Fruit fly (Drosophila melanogaster) whole organism, embryonic: ENCODE results near the gene CG1785.
A peak's percentile ranks its signal among the peaks of the same experiment; 100 is the strongest.

Experiments
- B-H1 ChIP-seq: fragments of 200-800 bp; sonication (Bioruptor generic); IDR thresholded peaks from 3 replicates; pipeline ENCODE4 v1.3.6; 2022; ENCODE audit warnings: missing biosample characterization, missing genetic modification characterization
- CG12104 ChIP-seq: fragments of 200-800 bp; sonication (Bioruptor generic); optimal IDR thresholded peaks from 3 replicates; lab custom pipeline; 2016; ENCODE audit warnings: missing biosample characterization, missing genetic modification characterization
- CG15269 ChIP-seq: fragments of 200-800 bp; sonication (Bioruptor generic); optimal IDR thresholded peaks from 2 replicates; lab custom pipeline; 2018; ENCODE audit warnings: missing biosample characterization, mild to moderate bottlenecking, missing genetic modification characterization, moderate library complexity
- CG16815 ChIP-seq: fragments of 200-800 bp; sonication (Bioruptor generic); optimal IDR thresholded peaks from 3 replicates; lab custom pipeline; 2017; ENCODE audit warnings: missing biosample characterization, mild to moderate bottlenecking, missing genetic modification characterization
- CG17568 ChIP-seq: fragments of 200-800 bp; sonication (Bioruptor generic); optimal IDR thresholded peaks from 2 replicates; lab custom pipeline; 2018; ENCODE audit warnings: missing biosample characterization, mild to moderate bottlenecking, missing genetic modification characterization, moderate library complexity
- CG2712 ChIP-seq: fragments of 200-800 bp; optimal IDR thresholded peaks from 3 replicates; lab custom pipeline; 2019; ENCODE audit warnings: missing biosample characterization, mild to moderate bottlenecking, missing genetic modification characterization, moderate library complexity
- CG2889 ChIP-seq: fragments of 200-800 bp; sonication (Bioruptor generic); IDR thresholded peaks from 3 replicates; pipeline ENCODE4 v1.3.6; 2022; ENCODE audit warnings: missing biosample characterization, missing genetic modification characterization
- CG32772 ChIP-seq: fragments of 200-800 bp; sonication (Bioruptor generic); IDR thresholded peaks from 2 replicates; pipeline ENCODE4 v1.3.6; 2022; ENCODE audit warnings: missing biosample characterization, missing genetic modification characterization
- CG3847 ChIP-seq: fragments of 200-800 bp; sonication (Bioruptor generic); IDR thresholded peaks from 2 replicates; pipeline ENCODE4 v1.3.6; 2022; ENCODE audit warnings: missing biosample characterization, missing genetic modification characterization
- CG6689 ChIP-seq: fragments of 200-800 bp; sonication (Bioruptor generic); IDR thresholded peaks from 2 replicates; pipeline ENCODE4 v1.3.6; 2022; ENCODE audit warnings: missing biosample characterization, missing genetic modification characterization
- CG7372 ChIP-seq: fragments of 200-800 bp; sonication (Bioruptor generic); IDR thresholded peaks from 2 replicates; pipeline ENCODE4 v1.3.6; 2022; ENCODE audit warnings: missing biosample characterization, missing genetic modification characterization
- CG8281 ChIP-seq: fragments of 200-800 bp; sonication (Bioruptor generic); optimal IDR thresholded peaks from 2 replicates; lab custom pipeline; 2018; ENCODE audit warnings: missing biosample characterization, mild to moderate bottlenecking, missing genetic modification characterization, moderate library complexity
- CG8359 ChIP-seq: fragments of 200-800 bp; sonication (Bioruptor generic); optimal IDR thresholded peaks from 2 replicates; lab custom pipeline; 2017; ENCODE audit warnings: missing biosample characterization, mild to moderate bottlenecking, missing genetic modification characterization, borderline replicate concordance
- CG8388 ChIP-seq: fragments of 200-800 bp; sonication (Bioruptor generic); optimal IDR thresholded peaks from 2 replicates; lab custom pipeline; 2019; ENCODE audit warnings: missing biosample characterization, mild to moderate bottlenecking, missing genetic modification characterization, moderate library complexity
- CG8478 ChIP-seq: fragments of >200 bp; optimal IDR thresholded peaks from 2 replicates; lab custom pipeline; 2018
- CG8765 ChIP-seq: fragments of 200-800 bp; sonication (Bioruptor generic); IDR thresholded peaks from 2 replicates; pipeline ENCODE4 v1.3.6; 2022; ENCODE audit warnings: missing biosample characterization, missing genetic modification characterization
- D19B ChIP-seq: fragments of 200-800 bp; sonication (Bioruptor generic); optimal IDR thresholded peaks from 2 replicates; lab custom pipeline; 2017; ENCODE audit warnings: missing biosample characterization, mild to moderate bottlenecking, missing genetic modification characterization
- H15 ChIP-seq: fragments of 200-800 bp; sonication (Bioruptor generic); IDR thresholded peaks from 3 replicates; pipeline ENCODE4 v1.3.6; 2022; ENCODE audit warnings: missing biosample characterization, missing genetic modification characterization
- HLH4C ChIP-seq: fragments of 200-800 bp; sonication (Bioruptor generic); IDR thresholded peaks from 3 replicates; pipeline ENCODE4 v1.3.6; 2022; ENCODE audit warnings: missing biosample characterization, missing genetic modification characterization; ENCODE audit not compliant: partially characterized antibody
- Hand ChIP-seq: fragments of 200-800 bp; sonication (Bioruptor generic); optimal IDR thresholded peaks from 2 replicates; lab custom pipeline; 2017; ENCODE audit warnings: mild to moderate bottlenecking, missing biosample characterization, missing genetic modification reagents, missing genetic modification characterization
- Hey ChIP-seq: fragments of 200-800 bp; sonication (Bioruptor generic); optimal IDR thresholded peaks from 3 replicates; lab custom pipeline; 2018; ENCODE audit warnings: missing biosample characterization, mild to moderate bottlenecking, missing genetic modification characterization
- Hr3 ChIP-seq: fragments of 200-800 bp; sonication (Bioruptor generic); optimal IDR thresholded peaks from 3 replicates; lab custom pipeline; 2016; ENCODE audit warnings: missing biosample characterization, missing genetic modification characterization
- Hr78 ChIP-seq, 2 experiments: fragments of 200-800 bp in 1 of 2; fragments of >200 bp in 1 of 2; sonication (Bioruptor generic) in 1 of 2; optimal IDR thresholded peaks; 2 replicates each; lab custom pipeline; 2017 to 2019; ENCODE audit warnings: missing biosample characterization in 2 of 2, missing genetic modification characterization in 2 of 2, mild to moderate bottlenecking in 1 of 2, moderate library complexity in 1 of 2
- Meics ChIP-seq: fragments of 200-800 bp; sonication (Bioruptor generic); optimal IDR thresholded peaks from 2 replicates; lab custom pipeline; 2017; ENCODE audit warnings: missing biosample characterization, mild to moderate bottlenecking, missing genetic modification characterization
- Poxn ChIP-seq: fragments of 200-800 bp; sonication (Bioruptor generic); IDR thresholded peaks from 2 replicates; pipeline ENCODE4 v1.3.6; 2022; ENCODE audit warnings: missing biosample characterization, missing genetic modification characterization
- Vsx1 ChIP-seq: fragments of 200-800 bp; sonication (Bioruptor generic); optimal IDR thresholded peaks from 2 replicates; lab custom pipeline; 2017; ENCODE audit warnings: missing biosample characterization, mild to moderate bottlenecking, missing genetic modification characterization, missing genetic modification reagents
- ac ChIP-seq: fragments of 200-800 bp; sonication (Bioruptor generic); optimal IDR thresholded peaks from 3 replicates; lab custom pipeline; 2017; ENCODE audit warnings: missing biosample characterization, mild to moderate bottlenecking, missing genetic modification characterization
- az2 ChIP-seq: fragments of 200-800 bp; sonication (Bioruptor generic); optimal IDR thresholded peaks from 3 replicates; lab custom pipeline; 2016; ENCODE audit warnings: missing biosample characterization, missing genetic modification characterization
- bab2 ChIP-seq: fragments of 200-800 bp; sonication (Bioruptor generic); optimal IDR thresholded peaks from 2 replicates; lab custom pipeline; 2016; ENCODE audit warnings: missing biosample characterization, missing genetic modification characterization
- bowl ChIP-seq: fragments of 200-800 bp; sonication (Bioruptor generic); IDR thresholded peaks from 2 replicates; pipeline ENCODE4 v1.3.6; 2022; ENCODE audit warnings: missing biosample characterization, missing genetic modification characterization
- bsh ChIP-seq, 2 experiments: fragments of 200-800 bp; sonication (Bioruptor generic); optimal IDR thresholded peaks; 2 replicates each; lab custom pipeline; 2017 to 2018; ENCODE audit warnings: mild to moderate bottlenecking in 2 of 2, missing biosample characterization in 2 of 2, missing genetic modification characterization in 2 of 2, moderate library complexity in 1 of 2
- cg ChIP-seq: fragments of 200-800 bp; sonication (Bioruptor generic); optimal IDR thresholded peaks from 3 replicates; lab custom pipeline; 2019; ENCODE audit warnings: missing biosample characterization, mild to moderate bottlenecking, missing genetic modification characterization, moderate library complexity
- corto ChIP-seq: fragments of 200-800 bp; sonication (Bioruptor generic); optimal IDR thresholded peaks from 2 replicates; lab custom pipeline; 2016; ENCODE audit warnings: missing biosample characterization, mild to moderate bottlenecking, missing genetic modification characterization, moderate library complexity
- crc ChIP-seq: fragments of 200-800 bp; sonication (Bioruptor generic); optimal IDR thresholded peaks from 2 replicates; lab custom pipeline; 2016; ENCODE audit warnings: missing biosample characterization, missing genetic modification characterization
- crol ChIP-seq: fragments of 200-800 bp; sonication (Bioruptor generic); IDR thresholded peaks from 2 replicates; pipeline ENCODE4 v1.3.6; 2022; ENCODE audit warnings: missing biosample characterization, missing genetic modification characterization
- dati ChIP-seq: fragments of 200-800 bp; sonication (Bioruptor generic); IDR thresholded peaks from 2 replicates; pipeline ENCODE4 v1.3.6; 2022; ENCODE audit warnings: missing biosample characterization, missing genetic modification characterization
- dimm ChIP-seq: fragments of 200-800 bp; sonication (Bioruptor generic); IDR thresholded peaks from 2 replicates; pipeline ENCODE4 v1.3.6; 2022; ENCODE audit warnings: missing biosample characterization, missing genetic modification characterization
- dm ChIP-seq: fragments of 200-800 bp; sonication (Bioruptor generic); optimal IDR thresholded peaks from 3 replicates; lab custom pipeline; 2016; ENCODE audit warnings: missing biosample characterization, missing genetic modification characterization
- ewg ChIP-seq: fragments of 200-800 bp; sonication (Bioruptor generic); optimal IDR thresholded peaks from 3 replicates; lab custom pipeline; 2017; ENCODE audit warnings: mild to moderate bottlenecking, missing biosample characterization, missing genetic modification reagents, missing genetic modification characterization
- gt ChIP-seq: fragments of 200-800 bp; sonication (Bioruptor generic); IDR thresholded peaks from 2 replicates; pipeline ENCODE4 v1.3.6; 2022; ENCODE audit warnings: missing biosample characterization, missing genetic modification characterization
- hb ChIP-seq: fragments of 200-800 bp; sonication (Bioruptor generic); IDR thresholded peaks from 3 replicates; pipeline ENCODE4 v1.3.6; 2022; ENCODE audit warnings: missing biosample characterization, missing genetic modification characterization; ENCODE audit not compliant: partially characterized antibody
- insv ChIP-seq, 2 experiments: fragments of 200-800 bp; sonication (Bioruptor generic); optimal IDR thresholded peaks; 3 replicates each; lab custom pipeline; 2016 to 2018; ENCODE audit warnings: missing biosample characterization in 2 of 2, missing genetic modification characterization in 2 of 2
- lbe ChIP-seq: fragments of 200-800 bp; sonication (Bioruptor generic); optimal IDR thresholded peaks from 2 replicates; lab custom pipeline; 2016; ENCODE audit warnings: missing biosample characterization, mild to moderate bottlenecking, missing genetic modification characterization
- maf-S ChIP-seq: fragments of 200-800 bp; sonication (Bioruptor generic); optimal IDR thresholded peaks from 2 replicates; lab custom pipeline; 2016; ENCODE audit warnings: missing biosample characterization, missing genetic modification characterization
- p53 ChIP-seq: fragments of 200-800 bp; sonication (Bioruptor generic); optimal IDR thresholded peaks from 2 replicates; lab custom pipeline; 2016; ENCODE audit warnings: missing biosample characterization, missing genetic modification characterization
- rib ChIP-seq: fragments of 200-800 bp; sonication (Bioruptor generic); IDR thresholded peaks from 2 replicates; pipeline ENCODE4 v1.3.6; 2022; ENCODE audit warnings: missing biosample characterization, missing genetic modification characterization
- sim ChIP-seq: fragments of 200-800 bp; sonication (Bioruptor generic); IDR thresholded peaks from 2 replicates; pipeline ENCODE4 v1.3.6; 2022; ENCODE audit warnings: missing biosample characterization, missing genetic modification characterization
- slbo ChIP-seq: fragments of 200-800 bp; sonication (Bioruptor generic); IDR thresholded peaks from 2 replicates; pipeline ENCODE4 v1.3.6; 2022; ENCODE audit warnings: missing biosample characterization, missing genetic modification characterization
- so ChIP-seq: fragments of 200-800 bp; sonication (Bioruptor generic); IDR thresholded peaks from 3 replicates; pipeline ENCODE4 v1.3.6; 2022; ENCODE audit warnings: missing biosample characterization, missing genetic modification characterization
- unpg ChIP-seq: fragments of 200-800 bp; sonication (Bioruptor generic); optimal IDR thresholded peaks from 3 replicates; lab custom pipeline; 2018; ENCODE audit warnings: missing biosample characterization, mild to moderate bottlenecking, missing genetic modification characterization, moderate library complexity
- wdn ChIP-seq: fragments of 200-800 bp; sonication (Bioruptor generic); IDR thresholded peaks from 2 replicates; pipeline ENCODE4 v1.3.6; 2022; ENCODE audit warnings: missing biosample characterization, missing genetic modification characterization

The CG1785 gene

DNA sequence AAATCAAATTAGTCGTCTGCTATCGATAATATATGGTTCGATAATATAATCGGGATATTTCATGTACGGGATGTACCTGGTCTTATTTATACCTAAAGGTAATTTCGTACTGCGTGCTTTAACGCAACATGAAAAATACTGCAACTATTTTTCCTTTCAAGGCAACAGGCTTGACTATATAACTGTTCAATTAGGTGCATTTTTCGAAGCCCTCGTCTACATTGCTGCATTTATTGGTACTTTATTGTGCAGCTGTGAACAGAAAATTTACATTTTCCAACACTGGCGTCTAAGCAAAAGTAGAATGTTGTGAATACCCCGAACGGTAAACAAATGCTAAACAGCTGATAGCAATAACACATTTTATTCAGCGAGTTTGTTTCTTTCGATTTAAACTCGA lies 24.7 kb upstream of the CG1785 start, which contains the start of the genes Ppt1 and Ogg1 (continued):
- TF ChIP-seq p53 (GFP tag; lab: Kevin White, UChicago) = peak; percentile 16
- no peak for TF ChIP-seq CG32772 (GFP tag; lab: Robert Waterston, UW)
- TF ChIP-seq crol (GFP tag; lab: Robert Waterston, UW) = no peak
- peak; percentile 42 for TF ChIP-seq CG6689 (GFP tag; lab: Robert Waterston, UW)
- TF ChIP-seq dimm (GFP tag; lab: Robert Waterston, UW) = no peak
- TF ChIP-seq gt = no peak
- TF ChIP-seq CG17568 (GFP tag; lab: Kevin White, UChicago) = peak; percentile 48
- TF ChIP-seq corto = no peak
- no peak for TF ChIP-seq cg (GFP tag; lab: Kevin White, UChicago)
- no peak for TF ChIP-seq CG8765 (GFP tag; lab: Robert Waterston, UW)
- TF ChIP-seq CG3847 (GFP tag; lab: Robert Waterston, UW) = 0 out of 2 replicates have a peak, but pooled peaks have one; percentile 41
- TF ChIP-seq dm (GFP tag; lab: Kevin White, UChicago) = peak; percentile 58
- TF ChIP-seq Poxn (GFP tag; lab: Robert Waterston, UW) = no peak
- TF ChIP-seq CG7372 (GFP tag; lab: Robert Waterston, UW) = peak; percentile 44; the same call in 1 of the 2 replicates
- peak; percentile 57 for TF ChIP-seq CG2712 (tag; lab: Kevin White, UChicago)
- peak; percentile 62 for TF ChIP-seq slbo (GFP tag; lab: Robert Waterston, UW)
- no peak for TF ChIP-seq hb
- peak; percentile 59; the same call in 2 of the 3 replicates for TF ChIP-seq HLH4C
- peak; percentile 54 for TF ChIP-seq bab2
- no peak for TF ChIP-seq H15
- TF ChIP-seq Vsx1 (GFP tag; lab: Kevin White, UChicago) = no peak
- TF ChIP-seq sim (GFP tag; lab: Robert Waterston, UW) = no peak
- TF ChIP-seq CG16815 (GFP tag; lab: Kevin White, UChicago) = no peak
- TF ChIP-seq maf-S (GFP tag; lab: Kevin White, UChicago) = no peak
- TF ChIP-seq bowl = no peak
- TF ChIP-seq so = peak; percentile 42; the same call in 1 of the 3 replicates
- TF ChIP-seq B-H1 (GFP tag; lab: Robert Waterston, UW) = no peak; the same call in 2 of the 3 replicates
- TF ChIP-seq CG8388 (GFP tag; lab: Kevin White, UChicago) = peak; percentile 1
- no peak for TF ChIP-seq CG12104
- TF ChIP-seq crc (GFP tag; lab: Kevin White, UChicago) = peak; percentile 57
- TF ChIP-seq unpg (GFP tag; lab: Kevin White, UChicago) = peak; percentile 54
- TF ChIP-seq Meics (GFP tag; lab: Kevin White, UChicago) = peak; percentile 43
- TF ChIP-seq CG8478 = no peak
- TF ChIP-seq CG15269 = peak; percentile 42
- no peak for TF ChIP-seq ewg (GFP tag; lab: Kevin White, UChicago)
- TF ChIP-seq Hr3 (GFP tag; lab: Kevin White, UChicago) = peak; percentile 36
- no peak for TF ChIP-seq ac (GFP tag; lab: Kevin White, UChicago)
- TF ChIP-seq bsh (GFP tag; optimal IDR thresholded peaks at IDR 0.05; lab: Kevin White, UChicago) = peak in 1 of 2 experiments; percentile 44
- TF ChIP-seq lbe (GFP tag; lab: Kevin White, UChicago) = peak; percentile 34
- TF ChIP-seq insv (GFP tag; optimal IDR thresholded peaks at IDR 0.05; lab: Kevin White, UChicago) = no peak
- no peak for TF ChIP-seq Hand (GFP tag; lab: Kevin White, UChicago)
- no peak for TF ChIP-seq wdn (GFP tag; lab: Robert Waterston, UW)
- TF ChIP-seq Hey (tag; lab: Kevin White, UChicago) = no peak
- TF ChIP-seq rib (GFP tag; lab: Robert Waterston, UW) = peak; percentile 26; the same call in 1 of the 2 replicates
- TF ChIP-seq dati (GFP tag; lab: Robert Waterston, UW) = no peak
- TF ChIP-seq CG8281 (tag; lab: Kevin White, UChicago) = no peak
- TF ChIP-seq CG8359 (GFP tag; lab: Kevin White, UChicago) = no peak
- peak; percentile 46 for TF ChIP-seq az2 (GFP tag; lab: Kevin White, UChicago)
- TF ChIP-seq D19B (GFP tag; lab: Kevin White, UChicago) = no peak
- TF ChIP-seq Hr78 (GFP tag; optimal IDR thresholded peaks at IDR 0.05; lab: Kevin White, UChicago) = no peak
- no peak for TF ChIP-seq CG2889 (GFP tag; lab: Robert Waterston, UW)
